Fruit fly (Drosophila melanogaster) whole organism, wandering third instar larva: ENCODE results near the gene CG15144.

Source experiments
- Myc ChIP-seq: fragments of >200 bp; optimal IDR thresholded peaks from 2 replicates; lab custom pipeline; 2017
- Vsx2 ChIP-seq: fragments of 200-300, 225-300 bp; sonication (Bioruptor generic); optimal IDR thresholded peaks from 2 replicates; lab custom pipeline; 2018; ENCODE audit warnings: missing biosample characterization, missing genetic modification characterization; ENCODE audit not compliant: partially characterized antibody
- dsf ChIP-seq: sonication (Bioruptor generic); optimal IDR thresholded peaks from 2 replicates; lab custom pipeline; 2016; ENCODE audit warnings: missing biosample characterization, missing genetic modification characterization, borderline replicate concordance
- psq ChIP-seq: fragments of 200-800 bp; sonication (Bioruptor generic); optimal IDR thresholded peaks from 3 replicates; lab custom pipeline; 2017; ENCODE audit warnings: missing biosample characterization, mild to moderate bottlenecking, missing genetic modification characterization, moderate library complexity
- usp ChIP-seq: fragments of >200 bp; optimal IDR thresholded peaks from 2 replicates; lab custom pipeline; 2017; ENCODE audit warnings: missing biosample characterization, missing genetic modification characterization

dm6 chr2L:17529022-17529421 is at the start of gene CG15144:
- TF ChIP-seq psq (GFP tag; lab: Kevin White, UChicago), result no peak
- TF ChIP-seq Myc, result no peak
- TF ChIP-seq dsf (GFP tag; lab: Kevin White, UChicago), result no peak
- TF ChIP-seq Vsx2 (GFP tag; lab: Kevin White, UChicago), result no peak
- no peak for TF ChIP-seq usp (GFP tag; lab: Kevin White, UChicago)
